Fruit fly (Drosophila melanogaster): ENCODE measurements around the gene CG31789.

CG31789 gene

dm6 chr2L:18616019-18616418 is 10.3 kb downstream of the CG31789 start, which contains the start of gene IFT46 (continued):
- TF ChIP-seq pzg (GFP tag; optimal IDR thresholded peaks at IDR 0.05) = no peak
- TF ChIP-seq Sry-β (GFP tag; optimal IDR thresholded peaks at IDR 0.05) = no peak
- TF ChIP-seq HLHmδ (GFP tag; optimal IDR thresholded peaks at IDR 0.05) = no peak
- TF ChIP-seq CG32532 (GFP tag; IDR thresholded peaks at IDR 0.05) = no peak
- no peak for TF ChIP-seq CG14441 (GFP tag; IDR thresholded peaks at IDR 0.05)
- no peak for TF ChIP-seq gt (GFP tag; IDR thresholded peaks at IDR 0.05)
- no peak for TF ChIP-seq CG12236 (GFP tag; optimal IDR thresholded peaks at IDR 0.05)
- no peak for TF ChIP-seq Spps (tag; optimal IDR thresholded peaks at IDR 0.05)
- peak; percentile 37 for TF ChIP-seq CG9727 (GFP tag; optimal IDR thresholded peaks at IDR 0.05)
- TF ChIP-seq fu2 (GFP tag; optimal IDR thresholded peaks at IDR 0.05) = no peak
- no peak for TF ChIP-seq Hey (tag; optimal IDR thresholded peaks at IDR 0.05)
- no peak for TF ChIP-seq hth (optimal IDR thresholded peaks at IDR 0.05)
- peak; percentile 61 for TF ChIP-seq Rfx (GFP tag; IDR thresholded peaks at IDR 0.05)
- TF ChIP-seq CG13894 (tag; optimal IDR thresholded peaks at IDR 0.05) = no peak
- no peak for TF ChIP-seq TFAM (GFP tag; optimal IDR thresholded peaks at IDR 0.05)
- TF ChIP-seq CG15479 (GFP tag; optimal IDR thresholded peaks at IDR 0.05) = peak; percentile 73
- no peak for TF ChIP-seq yki (optimal IDR thresholded peaks at IDR 0.05)
- TF ChIP-seq CG17912 (GFP tag; optimal IDR thresholded peaks at IDR 0.05) = no peak
- peak; percentile 17 for TF ChIP-seq Antp (GFP tag; optimal IDR thresholded peaks at IDR 0.05)
- TF ChIP-seq ken (GFP tag; IDR thresholded peaks at IDR 0.05) = no peak
- no peak for TF ChIP-seq Ravus (GFP tag; IDR thresholded peaks at IDR 0.05)
- no peak for TF ChIP-seq tap (tag; optimal IDR thresholded peaks at IDR 0.05)
- no peak for TF ChIP-seq Mes4 (GFP tag; optimal IDR thresholded peaks at IDR 0.05)
- no peak for TF ChIP-seq tio (GFP tag; optimal IDR thresholded peaks at IDR 0.05)
- TF ChIP-seq CG10274 (GFP tag; optimal IDR thresholded peaks at IDR 0.05) = no peak
- no peak for TF ChIP-seq ems (GFP tag; optimal IDR thresholded peaks at IDR 0.05)
- TF ChIP-seq CG16863 (GFP tag; optimal IDR thresholded peaks at IDR 0.05) = no peak
- TF ChIP-seq ro (GFP tag; IDR thresholded peaks at IDR 0.05) = no peak
- TF ChIP-seq ap (GFP tag; IDR thresholded peaks at IDR 0.05) = no peak
- no peak for TF ChIP-seq ERR (GFP tag; optimal IDR thresholded peaks at IDR 0.05)
- no peak for TF ChIP-seq Lhr (GFP tag; optimal IDR thresholded peaks at IDR 0.05)
- TF ChIP-seq Nf-YB (GFP tag; optimal IDR thresholded peaks at IDR 0.05) = no peak
- TF ChIP-seq chinmo (GFP tag; IDR thresholded peaks at IDR 0.05; ENCODE audit: partially characterized antibody) = no peak
- no peak for TF ChIP-seq zen2 (GFP tag; IDR thresholded peaks at IDR 0.05; ENCODE audit: partially characterized antibody)
- no peak for TF ChIP-seq inv (GFP tag; IDR thresholded peaks at IDR 0.05; ENCODE audit: partially characterized antibody)
- no peak for TF ChIP-seq br (optimal IDR thresholded peaks at IDR 0.05)
- TF ChIP-seq sisA (GFP tag; IDR thresholded peaks at IDR 0.05) = no peak
- peak; percentile 13 for TF ChIP-seq CG30403 (GFP tag; optimal IDR thresholded peaks at IDR 0.05)
- no peak for TF ChIP-seq cg (GFP tag; optimal IDR thresholded peaks at IDR 0.05)
- TF ChIP-seq lov (optimal IDR thresholded peaks at IDR 0.05) = no peak
- 0 out of 3 replicates have a peak, but pooled peaks have one; percentile 61 for TF ChIP-seq lov (GFP tag; IDR thresholded peaks at IDR 0.05)
- TF ChIP-seq Hmx (GFP tag; optimal IDR thresholded peaks at IDR 0.05) = no peak
- TF ChIP-seq CG13287 (GFP tag; IDR thresholded peaks at IDR 0.05; ENCODE audit: partially characterized antibody) = no peak
- TF ChIP-seq hb (GFP tag; IDR thresholded peaks at IDR 0.05; ENCODE audit: partially characterized antibody) = no peak
- no peak for TF ChIP-seq zfh2 (GFP tag; optimal IDR thresholded peaks at IDR 0.05)
- TF ChIP-seq HLH4C (GFP tag; IDR thresholded peaks at IDR 0.05; ENCODE audit: partially characterized antibody) = no peak
- TF ChIP-seq pho (GFP tag; optimal IDR thresholded peaks at IDR 0.05) = no peak
- TF ChIP-seq CG5953 (GFP tag; IDR thresholded peaks at IDR 0.05) = no peak
- no peak for TF ChIP-seq CG11456 (GFP tag; IDR thresholded peaks at IDR 0.05)
- no peak for TF ChIP-seq CG31224 (GFP tag; IDR thresholded peaks at IDR 0.05)
- no peak for TF ChIP-seq Usf (GFP tag; optimal IDR thresholded peaks at IDR 0.05)
- TF ChIP-seq slp2 (GFP tag; optimal IDR thresholded peaks at IDR 0.05) = no peak
- TF ChIP-seq Nf-YC (tag; optimal IDR thresholded peaks at IDR 0.05) = no peak
- peak; percentile 30; the same call in 1 of the 2 replicates for TF ChIP-seq CG11247 (GFP tag; IDR thresholded peaks at IDR 0.05)
